Fruit fly (Drosophila melanogaster) whole organism, embryonic: ENCODE measurements around the gene LysD.
A peak's percentile ranks its signal among the peaks of the same experiment; 100 is the strongest.

ENCODE experiments used
- BEAF-32 ChIP-seq: fragments of 200-800 bp; sonication (Bioruptor generic); optimal IDR thresholded peaks from 3 replicates; lab custom pipeline; 2017; ENCODE audit warnings: missing biosample characterization, missing genetic modification characterization, mild to moderate bottlenecking, moderate library complexity, missing genetic modification reagents
- Bteb2 ChIP-seq: fragments of 200-800 bp; sonication (Bioruptor generic); optimal IDR thresholded peaks from 2 replicates; lab custom pipeline; 2016; ENCODE audit warnings: missing biosample characterization, missing genetic modification characterization
- CG10147 ChIP-seq: fragments of 200-800 bp; sonication (Bioruptor generic); optimal IDR thresholded peaks from 2 replicates; lab custom pipeline; 2019; ENCODE audit warnings: missing biosample characterization, mild to moderate bottlenecking, missing genetic modification characterization, moderate library complexity
- CG11085 ChIP-seq: fragments of 200-800 bp; sonication (Bioruptor generic); IDR thresholded peaks from 2 replicates; pipeline ENCODE4 v1.3.6; 2022; ENCODE audit warnings: missing biosample characterization, missing genetic modification characterization
- CG12155 ChIP-seq: fragments of 200-800 bp; sonication (Bioruptor generic); optimal IDR thresholded peaks from 3 replicates; lab custom pipeline; 2016; ENCODE audit warnings: missing biosample characterization, missing genetic modification characterization
- CG12299 ChIP-seq: fragments of 200-800 bp; sonication (Bioruptor generic); optimal IDR thresholded peaks from 2 replicates; lab custom pipeline; 2018; ENCODE audit warnings: missing biosample characterization, mild to moderate bottlenecking, missing genetic modification characterization
- CG14667 ChIP-seq: fragments of 200-800 bp; sonication (Bioruptor generic); IDR thresholded peaks from 2 replicates; pipeline ENCODE4 v1.3.6; 2022; ENCODE audit warnings: missing biosample characterization, missing genetic modification characterization
- CG14860 ChIP-seq: fragments of 200-800 bp; sonication (Bioruptor generic); IDR thresholded peaks from 3 replicates; pipeline ENCODE4 v1.3.6; 2022; ENCODE audit warnings: missing biosample characterization, missing genetic modification characterization; ENCODE audit not compliant: partially characterized antibody
- CG14965 ChIP-seq: fragments of 200-800 bp; sonication (Bioruptor generic); optimal IDR thresholded peaks from 2 replicates; lab custom pipeline; 2016; ENCODE audit warnings: missing biosample characterization, missing genetic modification characterization, borderline replicate concordance
- CG1647 ChIP-seq: fragments of 200-800 bp; sonication (Bioruptor generic); optimal IDR thresholded peaks from 3 replicates; lab custom pipeline; 2016; ENCODE audit warnings: missing biosample characterization, missing genetic modification characterization
- CG16813 ChIP-seq: fragments of 200-800 bp; sonication (Bioruptor generic); IDR thresholded peaks from 3 replicates; pipeline ENCODE4 v1.3.6; 2022; ENCODE audit warnings: missing biosample characterization, missing genetic modification characterization; ENCODE audit not compliant: partially characterized antibody
- CG30403 ChIP-seq: fragments of 200-800 bp; sonication (Bioruptor generic); optimal IDR thresholded peaks from 3 replicates; lab custom pipeline; 2016; ENCODE audit warnings: missing biosample characterization, missing genetic modification characterization
- CG31224 ChIP-seq: fragments of 200-800 bp; sonication (Bioruptor generic); IDR thresholded peaks from 2 replicates; pipeline ENCODE4 v1.3.6; 2022; ENCODE audit warnings: missing biosample characterization, missing genetic modification characterization
- CG3407 ChIP-seq: fragments of 200-800 bp; sonication (Bioruptor generic); optimal IDR thresholded peaks from 2 replicates; lab custom pipeline; 2018; ENCODE audit warnings: missing biosample characterization, mild to moderate bottlenecking, missing genetic modification characterization
- CG4424 ChIP-seq: fragments of 200-800 bp; sonication (Bioruptor generic); optimal IDR thresholded peaks from 3 replicates; lab custom pipeline; 2016; ENCODE audit warnings: missing biosample characterization, missing genetic modification characterization
- CG5953 ChIP-seq: fragments of 200-800 bp; sonication (Bioruptor generic); IDR thresholded peaks from 2 replicates; pipeline ENCODE4 v1.3.6; 2022; ENCODE audit warnings: missing biosample characterization, missing genetic modification characterization
- CG6272 ChIP-seq: fragments of 200-800 bp; sonication (Bioruptor generic); IDR thresholded peaks from 2 replicates; pipeline ENCODE4 v1.3.6; 2022; ENCODE audit warnings: missing biosample characterization, missing genetic modification characterization
- CG6765 ChIP-seq: fragments of 200-800 bp; sonication (Bioruptor generic); optimal IDR thresholded peaks from 3 replicates; lab custom pipeline; 2017; ENCODE audit warnings: missing biosample characterization, mild to moderate bottlenecking, missing genetic modification characterization
- CG9817 ChIP-seq: fragments of 200-800 bp; sonication (Bioruptor generic); optimal IDR thresholded peaks from 2 replicates; lab custom pipeline; 2018; ENCODE audit warnings: missing biosample characterization, mild to moderate bottlenecking, missing genetic modification characterization, moderate library complexity
- Camta ChIP-seq: fragments of 200-800 bp; sonication (Bioruptor generic); optimal IDR thresholded peaks from 2 replicates; lab custom pipeline; 2016; ENCODE audit warnings: missing biosample characterization, missing genetic modification characterization
- Dip2 ChIP-seq: fragments of 200-800 bp; sonication (Bioruptor generic); IDR thresholded peaks from 2 replicates; pipeline ENCODE4 v1.3.6; 2022; ENCODE audit warnings: missing biosample characterization, missing genetic modification characterization
- Drgx ChIP-seq: fragments of 200-800 bp; sonication (Bioruptor generic); IDR thresholded peaks from 2 replicates; pipeline ENCODE4 v1.3.6; 2022; ENCODE audit warnings: missing biosample characterization, missing genetic modification characterization
- HmgD ChIP-seq: fragments of 200-800 bp; sonication (Bioruptor generic); optimal IDR thresholded peaks from 3 replicates; lab custom pipeline; 2016; ENCODE audit warnings: missing biosample characterization, missing genetic modification characterization
- Hr39 ChIP-seq: fragments of >200 bp; optimal IDR thresholded peaks from 2 replicates; lab custom pipeline; 2017
- Med ChIP-seq: fragments of 200-800 bp; sonication (Bioruptor generic); peaks from one replicate; lab custom pipeline; 2016; ENCODE audit warnings: missing biosample characterization, missing genetic modification characterization, mild to moderate bottlenecking, inconsistent platforms, moderate library complexity
- Mes4 ChIP-seq: fragments of 200-800 bp; sonication (Bioruptor generic); optimal IDR thresholded peaks from 2 replicates; lab custom pipeline; 2016; ENCODE audit warnings: missing biosample characterization, missing genetic modification characterization
- Opbp ChIP-seq: fragments of 200-800 bp; sonication (Bioruptor generic); IDR thresholded peaks from 3 replicates; pipeline ENCODE4 v1.3.6; 2022; ENCODE audit warnings: missing biosample characterization, missing genetic modification characterization; ENCODE audit not compliant: partially characterized antibody
- Rx ChIP-seq: fragments of 200-800 bp; sonication (Bioruptor generic); IDR thresholded peaks from 2 replicates; pipeline ENCODE4 v1.3.6; 2022; ENCODE audit warnings: missing biosample characterization, missing genetic modification characterization
- Taf1 ChIP-seq: fragments of 200-800 bp; sonication (Bioruptor generic); IDR thresholded peaks from 2 replicates; pipeline ENCODE4 v1.3.6; 2022; ENCODE audit warnings: missing biosample characterization, missing genetic modification characterization
- Vsx1 ChIP-seq: fragments of 200-800 bp; sonication (Bioruptor generic); optimal IDR thresholded peaks from 2 replicates; lab custom pipeline; 2017; ENCODE audit warnings: missing biosample characterization, mild to moderate bottlenecking, missing genetic modification characterization, missing genetic modification reagents
- bigmax ChIP-seq: fragments of 200-800 bp; sonication (Bioruptor generic); optimal IDR thresholded peaks from 2 replicates; lab custom pipeline; 2018; ENCODE audit warnings: missing biosample characterization, mild to moderate bottlenecking, missing genetic modification characterization
- cato ChIP-seq: fragments of 200-800 bp; sonication (Bioruptor generic); optimal IDR thresholded peaks from 2 replicates; lab custom pipeline; 2016; ENCODE audit warnings: missing biosample characterization, missing genetic modification characterization, borderline replicate concordance
- crol ChIP-seq: fragments of 200-800 bp; sonication (Bioruptor generic); IDR thresholded peaks from 2 replicates; pipeline ENCODE4 v1.3.6; 2022; ENCODE audit warnings: missing biosample characterization, missing genetic modification characterization
- dpn ChIP-seq, 2 experiments: fragments of 200-800 bp; sonication (Bioruptor generic); optimal IDR thresholded peaks; 3 replicates each; lab custom pipeline; 2016; ENCODE audit warnings: missing biosample characterization in 2 of 2, missing genetic modification characterization in 2 of 2
- dysf ChIP-seq: fragments of 200-800 bp; sonication (Bioruptor generic); IDR thresholded peaks from 3 replicates; pipeline ENCODE4 v1.3.6; 2022; ENCODE audit warnings: missing biosample characterization, missing genetic modification characterization
- gro ChIP-seq: fragments of 200-800 bp; sonication (Bioruptor generic); optimal IDR thresholded peaks from 2 replicates; lab custom pipeline; 2016; ENCODE audit warnings: missing biosample characterization, missing genetic modification characterization
- kni ChIP-seq: fragments of 200-800 bp; sonication (Bioruptor generic); optimal IDR thresholded peaks from 3 replicates; lab custom pipeline; 2017; ENCODE audit warnings: mild to moderate bottlenecking, missing biosample characterization, missing genetic modification reagents, missing genetic modification characterization
- nerfin-1 ChIP-seq: fragments of 200-800 bp; sonication (Bioruptor generic); optimal IDR thresholded peaks from 3 replicates; lab custom pipeline; 2019; ENCODE audit warnings: missing biosample characterization, mild to moderate bottlenecking, missing genetic modification characterization, moderate library complexity
- pan ChIP-seq, 4 experiments: fragments of >200 bp in 3 of 4; fragments of 200-800 bp in 1 of 4; sonication (Bioruptor generic) in 1 of 4; optimal IDR thresholded peaks in 3 of 4; IDR thresholded peaks in 1 of 4; 2 replicates each; pipeline versions ENCODE4 v1.3.6 to Lab custom; 2017 to 2022; ENCODE audit warnings: missing biosample characterization in 2 of 4, missing genetic modification characterization in 2 of 4, mixed read lengths in 1 of 4
- pho ChIP-seq: fragments of 200-800 bp; sonication (Bioruptor generic); optimal IDR thresholded peaks from 2 replicates; lab custom pipeline; 2016; ENCODE audit warnings: missing biosample characterization, missing genetic modification characterization
- salm ChIP-seq: fragments of 200-800 bp; sonication (Bioruptor generic); optimal IDR thresholded peaks from 2 replicates; lab custom pipeline; 2018; ENCODE audit warnings: missing biosample characterization, mild to moderate bottlenecking, missing genetic modification characterization
- sens ChIP-seq: fragments of 200-800 bp; sonication (Bioruptor generic); peaks from one replicate; lab custom pipeline; 2016; ENCODE audit warnings: missing biosample characterization, missing genetic modification characterization
- sima ChIP-seq: fragments of 200-800 bp; sonication (Bioruptor generic); optimal IDR thresholded peaks from 2 replicates; lab custom pipeline; 2016; ENCODE audit warnings: missing biosample characterization, missing genetic modification characterization
- sqz ChIP-seq: fragments of 200-800 bp; sonication (Bioruptor generic); optimal IDR thresholded peaks from 3 replicates; lab custom pipeline; 2018; ENCODE audit warnings: missing biosample characterization, mild to moderate bottlenecking, missing genetic modification characterization
- sr ChIP-seq: fragments of 200-800 bp; sonication (Bioruptor generic); IDR thresholded peaks from 3 replicates; pipeline ENCODE4 v1.3.6; 2022; ENCODE audit warnings: missing biosample characterization, missing genetic modification characterization
- tin ChIP-seq: fragments of 200-800 bp; sonication (Bioruptor generic); optimal IDR thresholded peaks from 3 replicates; lab custom pipeline; 2016; ENCODE audit warnings: missing biosample characterization, missing genetic modification characterization
- tll ChIP-seq, 2 experiments: fragments of 200-800 bp in 1 of 2; fragments of >200 bp in 1 of 2; sonication (Bioruptor generic) in 1 of 2; optimal IDR thresholded peaks; 2 replicates each; lab custom pipeline; 2017 to 2019; ENCODE audit warnings: missing biosample characterization in 2 of 2, missing genetic modification characterization in 2 of 2, mild to moderate bottlenecking in 1 of 2, moderate library complexity in 1 of 2
- vvl ChIP-seq: fragments of 200-800 bp; sonication (Bioruptor generic); IDR thresholded peaks from 2 replicates; pipeline ENCODE4 v1.3.6; 2022; ENCODE audit warnings: missing biosample characterization, missing genetic modification characterization

The LysD gene

dm6 chr3L:1177085-1177484, 33.9 kb downstream of the LysD start, which contains the start of gene bab2 (continued):
- TF ChIP-seq Camta (GFP tag; lab: Kevin White, UChicago) (no peak), tll (GFP tag; optimal IDR thresholded peaks at IDR 0.05; lab: Kevin White, UChicago) (peak in 1 of 2 experiments; percentile 43), dpn (GFP tag; optimal IDR thresholded peaks at IDR 0.05; lab: Kevin White, UChicago) (peak in 1 of 2 experiments; percentile 10), CG5953 (GFP tag; lab: Robert Waterston, UW) (no peak), CG14860 (GFP tag; lab: Robert Waterston, UW) (no peak), CG3407 (no peak), gro (GFP tag; lab: Kevin White, UChicago) (peak; percentile 43), sima (no peak), CG12299 (tag; lab: Kevin White, UChicago) (no peak), Taf1 (GFP tag; lab: Robert Waterston, UW) (no peak), bigmax (GFP tag; lab: Kevin White, UChicago) (no peak), Vsx1 (GFP tag; lab: Kevin White, UChicago) (peak; percentile 19), salm (tag; lab: Kevin White, UChicago) (peak; percentile 28), kni (GFP tag; lab: Kevin White, UChicago) (peak; percentile 50), CG6765 (GFP tag; lab: Kevin White, UChicago) (no peak), Drgx (GFP tag; lab: Robert Waterston, UW) (no peak), tin (GFP tag; lab: Kevin White, UChicago) (no peak), BEAF-32 (GFP tag; lab: Kevin White, UChicago) (no peak), CG14965 (GFP tag; lab: Kevin White, UChicago) (no peak), pho (GFP tag; lab: Kevin White, UChicago) (no peak), sqz (no peak), nerfin-1 (peak; percentile 24), cato (GFP tag; lab: Kevin White, UChicago) (no peak), CG12155 (GFP tag; lab: Kevin White, UChicago) (no peak)

dm6 chr3L:1176515-1176914, 34.5 kb downstream of the LysD start:
- no peak for TF ChIP-seq CG11085 (GFP tag; lab: Robert Waterston, UW)
- 0 out of 2 replicates have a peak, but pooled peaks have one; percentile 6 for TF ChIP-seq vvl (GFP tag; lab: Robert Waterston, UW)
- TF ChIP-seq CG31224 (GFP tag; lab: Robert Waterston, UW): peak; percentile 89
- TF ChIP-seq pan (optimal IDR thresholded peaks at IDR 0.05; lab: Kevin White, UChicago): no peak
- TF ChIP-seq pan (GFP tag; optimal IDR thresholded peaks at IDR 0.05 in 1 of 2, IDR thresholded peaks at IDR 0.05 in 1 of 2): peak in 1 of 2 experiments; percentile 25
- 0 out of 3 replicates have a peak, but pooled peaks have one; percentile 24 for TF ChIP-seq dysf (GFP tag; lab: Robert Waterston, UW)

dm6 chr3L:1172858-1173257, 38.1 kb downstream of the LysD start:
- TF ChIP-seq Dip2 (GFP tag; lab: Robert Waterston, UW) (peak; percentile 33; the same call in 1 of the 2 replicates), crol (GFP tag; lab: Robert Waterston, UW) (0 out of 2 replicates have a peak, but pooled peaks have one; percentile 22), CG6272 (0 out of 2 replicates have a peak, but pooled peaks have one; percentile 16), Hr39 (peak; percentile 47), CG9817 (tag; lab: Kevin White, UChicago) (no peak), CG4424 (GFP tag; lab: Kevin White, UChicago) (no peak), HmgD (GFP tag; lab: Kevin White, UChicago) (no peak), CG30403 (GFP tag; lab: Kevin White, UChicago) (no peak), Rx (no peak), Bteb2 (no peak), Med (GFP tag; lab: Kevin White, UChicago) (peak; percentile 32), CG16813 (GFP tag; lab: Robert Waterston, UW) (0 out of 3 replicates have a peak, but pooled peaks have one; percentile 12), CG14667 (GFP tag; lab: Robert Waterston, UW) (peak; percentile 16; the same call in 1 of the 2 replicates), CG1647 (GFP tag; lab: Kevin White, UChicago) (no peak), sr (GFP tag; lab: Robert Waterston, UW) (no peak), Mes4 (GFP tag; lab: Kevin White, UChicago) (no peak), sens (GFP tag; lab: Kevin White, UChicago) (peak; percentile 17), CG10147 (GFP tag; lab: Kevin White, UChicago) (no peak), Opbp (GFP tag; lab: Robert Waterston, UW) (0 out of 3 replicates have a peak, but pooled peaks have one; percentile 16)
